Worm (Caenorhabditis elegans) whole organism, L2 larva: ENCODE data around the gene gos-28.

Source experiments
- ZK546.5 ChIP-seq: sonication (generic microtip); optimal IDR thresholded peaks from 2 replicates; lab custom pipeline; 2017; ENCODE audit warnings: missing biosample characterization, missing genetic modification characterization
- alr-1 ChIP-seq: fragments of 150-350 bp; optimal IDR thresholded peaks from 2 replicates; lab custom pipeline; 2014; ENCODE audit warnings: missing biosample characterization, missing genetic modification characterization
- ama-1 ChIP-seq: fragments of 150-350 bp; optimal IDR thresholded peaks from 2 replicates; lab custom pipeline; 2018; ENCODE audit warnings: inconsistent platforms
- ceh-82 ChIP-seq: fragments of 150-350 bp; optimal IDR thresholded peaks from 2 replicates; lab custom pipeline; 2014; ENCODE audit warnings: missing biosample characterization, missing genetic modification characterization
- crh-2 ChIP-seq: sonication (generic microtip); optimal IDR thresholded peaks from 2 replicates; lab custom pipeline; 2017; ENCODE audit warnings: missing biosample characterization, missing genetic modification characterization
- lin-13 ChIP-seq: fragments of 150-350 bp; optimal IDR thresholded peaks from 2 replicates; lab custom pipeline; 2014; ENCODE audit warnings: missing biosample characterization, missing genetic modification reagents, missing genetic modification characterization
- lin-39 ChIP-seq: fragments of 150-350 bp; optimal IDR thresholded peaks from 2 replicates; lab custom pipeline; 2014; ENCODE audit warnings: missing biosample characterization, missing genetic modification reagents, missing genetic modification characterization
- nhr-77 ChIP-seq: fragments of 150-350 bp; optimal IDR thresholded peaks from 2 replicates; lab custom pipeline; 2014; ENCODE audit warnings: missing biosample characterization, missing genetic modification characterization
- peb-1 ChIP-seq: fragments of 150-350 bp; optimal IDR thresholded peaks from 2 replicates; lab custom pipeline; 2014; ENCODE audit warnings: missing biosample characterization, missing genetic modification characterization
- sma-3 ChIP-seq: sonication (generic microtip); optimal IDR thresholded peaks from 2 replicates; lab custom pipeline; 2016; ENCODE audit warnings: missing genetic modification reagents, missing genetic modification characterization, missing compliant biosample characterization
- unc-62 ChIP-seq: fragments of 150-350 bp; optimal IDR thresholded peaks from 2 replicates; lab custom pipeline; 2014; ENCODE audit warnings: missing biosample characterization, missing genetic modification reagents, missing genetic modification characterization
- zag-1 ChIP-seq: fragments of 150-350 bp; optimal IDR thresholded peaks from 2 replicates; lab custom pipeline; 2014; ENCODE audit warnings: missing biosample characterization, missing genetic modification characterization

DNA sequence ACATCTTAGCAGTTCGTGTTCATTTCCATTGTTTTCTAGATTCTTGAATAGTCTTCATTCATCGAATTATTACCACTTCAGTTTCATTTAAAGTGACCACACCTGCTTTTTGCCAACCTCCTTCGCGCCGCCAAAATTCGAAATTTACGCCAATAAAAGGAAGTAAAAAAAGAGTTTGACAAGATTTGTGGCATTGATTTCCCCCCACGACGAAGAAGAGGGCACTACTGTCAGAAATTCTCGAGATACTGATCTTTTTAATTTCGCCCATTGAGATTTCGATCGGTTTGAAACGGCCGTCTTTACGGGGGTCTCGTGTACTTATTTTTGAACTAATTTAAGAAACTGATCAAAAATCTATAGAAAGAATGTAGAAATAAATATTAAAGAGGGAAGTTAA is 47.3 kb downstream of the gos-28 start:
- TF ChIP-seq ceh-82 (tag; lab: Kevin White, UChicago) (no peak), ZK546.5 (tag; lab: Kevin White, UChicago) (no peak), nhr-77 (no peak), sma-3 (GFP tag; lab: Kevin White, UChicago) (no peak), crh-2 (no peak), peb-1 (tag; lab: Kevin White, UChicago) (no peak), ama-1 (no peak), lin-39 (tag; lab: Kevin White, UChicago) (no peak), zag-1 (tag; lab: Kevin White, UChicago) (no peak), alr-1 (no peak), lin-13 (no peak), unc-62 (GFP tag; lab: Kevin White, UChicago) (no peak)
